Worm (Caenorhabditis elegans) whole organism, L3 larva: ENCODE measurements around the gene C38D9.2.

Experiments
- aly-2 ChIP-seq: fragments of 150-350 bp; optimal IDR thresholded peaks from 2 replicates; lab custom pipeline; 2014; ENCODE audit warnings: missing biosample characterization, missing genetic modification characterization
- ceh-82 ChIP-seq: fragments of 150-350 bp; optimal IDR thresholded peaks from 2 replicates; lab custom pipeline; 2014; ENCODE audit warnings: missing biosample characterization, missing genetic modification characterization
- elt-1 ChIP-seq: fragments of 150-350 bp; optimal IDR thresholded peaks from 2 replicates; lab custom pipeline; 2014; ENCODE audit warnings: missing biosample characterization, missing genetic modification characterization
- hmg-11 ChIP-seq: sonication (generic microtip); optimal IDR thresholded peaks from 2 replicates; lab custom pipeline; 2016; ENCODE audit warnings: missing genetic modification characterization, missing compliant biosample characterization
- mdl-1 ChIP-seq: fragments of 150-350 bp; optimal IDR thresholded peaks from 2 replicates; lab custom pipeline; 2014; ENCODE audit warnings: missing biosample characterization, missing genetic modification characterization
- nhr-25 ChIP-seq: sonication (generic microtip); optimal IDR thresholded peaks from 2 replicates; lab custom pipeline; 2017; ENCODE audit warnings: missing biosample characterization, missing genetic modification characterization
- pha-4 ChIP-seq: fragments of 150-350 bp; optimal IDR thresholded peaks from 2 replicates; lab custom pipeline; 2014; ENCODE audit warnings: missing biosample characterization, missing genetic modification reagents, missing genetic modification characterization
- skn-1 ChIP-seq: fragments of 150-350 bp; optimal IDR thresholded peaks from 2 replicates; lab custom pipeline; 2014; ENCODE audit warnings: missing biosample characterization, missing genetic modification characterization
- snpc-4 ChIP-seq: fragments of 150-350 bp; optimal IDR thresholded peaks from 2 replicates; lab custom pipeline; 2014; ENCODE audit warnings: missing biosample characterization, missing genetic modification characterization
- unc-62 ChIP-seq: fragments of 150-350 bp; sonication (generic microtip); optimal IDR thresholded peaks from 4 replicates; lab custom pipeline; 2014; ENCODE audit warnings: missing biosample characterization, missing genetic modification reagents, missing genetic modification characterization

- no peak for TF ChIP-seq skn-1 (tag; lab: Kevin White, UChicago)
- no peak for TF ChIP-seq ceh-82 (tag; lab: Kevin White, UChicago)
- no peak for TF ChIP-seq unc-62 (GFP tag; lab: Kevin White, UChicago)
- no peak for TF ChIP-seq aly-2 (tag; lab: Kevin White, UChicago)
- no peak for TF ChIP-seq hmg-11 (tag; lab: Kevin White, UChicago)
- TF ChIP-seq mdl-1 (tag; lab: Kevin White, UChicago) = no peak
- TF ChIP-seq nhr-25 = no peak
- no peak for TF ChIP-seq elt-1 (tag; lab: Kevin White, UChicago)
- no peak for TF ChIP-seq pha-4
- TF ChIP-seq snpc-4 (tag; lab: Kevin White, UChicago) = no peak
Measured at ce11 chrV:17552759-17553158, 14.2 kb upstream of the C38D9.2 start, which contains the start of gene C38D9.8.
